Worm (Caenorhabditis elegans) whole organism, L3 larva: Measurements from ENCODE around the gene fbxc-54.

Experiments
- R02D3.7 ChIP-seq: fragments of 150-350 bp; optimal IDR thresholded peaks from 2 replicates; lab custom pipeline; 2014; ENCODE audit warnings: missing biosample characterization, missing genetic modification characterization
- ZK546.5 ChIP-seq: sonication (generic microtip); optimal IDR thresholded peaks from 2 replicates; lab custom pipeline; 2017; ENCODE audit warnings: missing biosample characterization, missing genetic modification characterization
- aly-2 ChIP-seq: fragments of 150-350 bp; optimal IDR thresholded peaks from 2 replicates; lab custom pipeline; 2014; ENCODE audit warnings: missing biosample characterization, missing genetic modification characterization
- ceh-16 ChIP-seq: sonication (generic microtip); optimal IDR thresholded peaks from 2 replicates; lab custom pipeline; 2017; ENCODE audit warnings: missing biosample characterization, missing genetic modification characterization
- ceh-28 ChIP-seq: fragments of 150-350 bp; optimal IDR thresholded peaks from 2 replicates; lab custom pipeline; 2014; ENCODE audit warnings: missing biosample characterization, missing genetic modification reagents, missing genetic modification characterization
- ceh-9 ChIP-seq: sonication (generic microtip); optimal IDR thresholded peaks from 2 replicates; lab custom pipeline; 2018; ENCODE audit warnings: missing biosample characterization, missing genetic modification characterization
- daf-12 ChIP-seq: fragments of 150-350 bp; optimal IDR thresholded peaks from 2 replicates; lab custom pipeline; 2014; ENCODE audit warnings: missing biosample characterization, missing genetic modification reagents, missing genetic modification characterization
- egl-27 ChIP-seq: sonication (generic microtip); optimal IDR thresholded peaks from 4 replicates; lab custom pipeline; 2017; ENCODE audit warnings: missing biosample characterization, missing genetic modification reagents, missing genetic modification characterization
- egl-5 ChIP-seq: fragments of 150-350 bp; optimal IDR thresholded peaks from 2 replicates; lab custom pipeline; 2017; ENCODE audit warnings: missing biosample characterization, missing genetic modification reagents, missing genetic modification characterization, inconsistent platforms
- elt-1 ChIP-seq: fragments of 150-350 bp; optimal IDR thresholded peaks from 2 replicates; lab custom pipeline; 2014; ENCODE audit warnings: missing biosample characterization, missing genetic modification characterization
- elt-2 ChIP-seq: sonication (generic microtip); optimal IDR thresholded peaks from 2 replicates; lab custom pipeline; 2016; ENCODE audit warnings: missing genetic modification reagents, mild to moderate bottlenecking, missing genetic modification characterization, missing compliant biosample characterization
- elt-3 ChIP-seq, 3 experiments: fragments of 150-350 bp in 1 of 3; sonication (generic microtip) in 2 of 3; optimal IDR thresholded peaks; 2 replicates in 2 of 3; 4 replicates in 1 of 3; lab custom pipeline; 2014 to 2017; ENCODE audit warnings: missing biosample characterization in 3 of 3, missing genetic modification characterization in 3 of 3
- fkh-2 ChIP-seq: fragments of 150-350 bp; optimal IDR thresholded peaks from 2 replicates; lab custom pipeline; 2014; ENCODE audit warnings: missing biosample characterization, missing genetic modification reagents, missing genetic modification characterization
- fos-1 ChIP-seq: fragments of 150-350 bp; optimal IDR thresholded peaks from 2 replicates; lab custom pipeline; 2014; ENCODE audit warnings: missing biosample characterization, missing genetic modification characterization
- hmg-11 ChIP-seq: sonication (generic microtip); optimal IDR thresholded peaks from 2 replicates; lab custom pipeline; 2016; ENCODE audit warnings: missing genetic modification characterization, missing compliant biosample characterization
- jun-1 ChIP-seq: fragments of 150-350 bp; optimal IDR thresholded peaks from 2 replicates; lab custom pipeline; 2014; ENCODE audit warnings: missing biosample characterization, missing genetic modification reagents, missing genetic modification characterization
- lin-15B ChIP-seq: fragments of 150-350 bp; optimal IDR thresholded peaks from 2 replicates; lab custom pipeline; 2014; ENCODE audit warnings: missing biosample characterization, missing genetic modification characterization
- lin-39 ChIP-seq: fragments of 150-350 bp; optimal IDR thresholded peaks from 2 replicates; lab custom pipeline; 2018; ENCODE audit warnings: missing biosample characterization, missing genetic modification reagents, missing genetic modification characterization
- lsy-12 ChIP-seq: sonication (generic microtip); optimal IDR thresholded peaks from 2 replicates; lab custom pipeline; 2016; ENCODE audit warnings: mild to moderate bottlenecking, missing genetic modification characterization, missing compliant biosample characterization
- mdl-1 ChIP-seq: fragments of 150-350 bp; optimal IDR thresholded peaks from 2 replicates; lab custom pipeline; 2014; ENCODE audit warnings: missing biosample characterization, missing genetic modification characterization
- mml-1 ChIP-seq: fragments of 150-350 bp; sonication (generic microtip); optimal IDR thresholded peaks from 3 replicates; lab custom pipeline; 2014; ENCODE audit warnings: missing biosample characterization, missing genetic modification characterization
- nfya-1 ChIP-seq: sonication (generic microtip); optimal IDR thresholded peaks from 2 replicates; lab custom pipeline; 2017; ENCODE audit warnings: missing genetic modification characterization, mild to moderate bottlenecking, missing compliant biosample characterization, antibody characterized with exemption, moderate library complexity; ENCODE audit not compliant: insufficient read depth
- nhr-12 ChIP-seq: fragments of 150-350 bp; optimal IDR thresholded peaks from 2 replicates; lab custom pipeline; 2014; ENCODE audit warnings: missing biosample characterization, missing genetic modification characterization
- nhr-23 ChIP-seq: fragments of 150-350 bp; optimal IDR thresholded peaks from 2 replicates; lab custom pipeline; 2014; ENCODE audit warnings: missing biosample characterization, missing genetic modification reagents, missing genetic modification characterization
- nhr-25 ChIP-seq: sonication (generic microtip); optimal IDR thresholded peaks from 2 replicates; lab custom pipeline; 2017; ENCODE audit warnings: missing biosample characterization, missing genetic modification characterization
- nhr-28 ChIP-seq: fragments of 150-350 bp; optimal IDR thresholded peaks from 2 replicates; lab custom pipeline; 2014; ENCODE audit warnings: missing biosample characterization, missing genetic modification characterization
- nhr-43 ChIP-seq: sonication (generic microtip); optimal IDR thresholded peaks from 2 replicates; lab custom pipeline; 2016; ENCODE audit warnings: mild to moderate bottlenecking, missing genetic modification characterization, missing compliant biosample characterization; ENCODE audit not compliant: poor library complexity, severe bottlenecking
- nhr-67 ChIP-seq: fragments of 150-350 bp; optimal IDR thresholded peaks from 2 replicates; lab custom pipeline; 2014; ENCODE audit warnings: missing biosample characterization, missing genetic modification characterization
- nhr-76 ChIP-seq: fragments of 150-350 bp; sonication (generic microtip); optimal IDR thresholded peaks from 5 replicates; lab custom pipeline; 2014; ENCODE audit warnings: missing biosample characterization, missing genetic modification characterization
- nhr-77 ChIP-seq: fragments of 150-350 bp; optimal IDR thresholded peaks from 2 replicates; lab custom pipeline; 2014; ENCODE audit warnings: missing biosample characterization, missing genetic modification characterization
- pqm-1 ChIP-seq: fragments of 150-350 bp; optimal IDR thresholded peaks from 2 replicates; lab custom pipeline; 2017; ENCODE audit warnings: missing biosample characterization, missing genetic modification characterization, inconsistent platforms
- skn-1 ChIP-seq: fragments of 150-350 bp; optimal IDR thresholded peaks from 2 replicates; lab custom pipeline; 2014; ENCODE audit warnings: missing biosample characterization, missing genetic modification characterization
- snpc-4 ChIP-seq: fragments of 150-350 bp; optimal IDR thresholded peaks from 2 replicates; lab custom pipeline; 2014; ENCODE audit warnings: missing biosample characterization, missing genetic modification characterization
- tbx-2 ChIP-seq: sonication (generic microtip); optimal IDR thresholded peaks from 2 replicates; lab custom pipeline; 2016; ENCODE audit warnings: mild to moderate bottlenecking, missing genetic modification characterization, missing compliant biosample characterization
- unc-39 ChIP-seq: sonication (generic microtip); optimal IDR thresholded peaks from 4 replicates; lab custom pipeline; 2017; ENCODE audit warnings: missing biosample characterization, missing genetic modification characterization
- unc-62 ChIP-seq: fragments of 150-350 bp; sonication (generic microtip); optimal IDR thresholded peaks from 4 replicates; lab custom pipeline; 2014; ENCODE audit warnings: missing biosample characterization, missing genetic modification reagents, missing genetic modification characterization
- zag-1 ChIP-seq: fragments of 150-350 bp; optimal IDR thresholded peaks from 2 replicates; lab custom pipeline; 2014; ENCODE audit warnings: missing biosample characterization, missing genetic modification characterization
- ztf-11 ChIP-seq: fragments of 150-350 bp; optimal IDR thresholded peaks from 2 replicates; lab custom pipeline; 2014; ENCODE audit warnings: missing biosample characterization, missing genetic modification characterization
- ztf-4 ChIP-seq: fragments of 150-350 bp; optimal IDR thresholded peaks from 2 replicates; lab custom pipeline; 2014; ENCODE audit warnings: missing biosample characterization, missing genetic modification characterization

fbxc-54 gene

ce11 chrII:18787-19186 is 12.7 kb upstream of the fbxc-54 start:
- TF ChIP-seq elt-1 (tag; lab: Kevin White, UChicago) (no peak), nhr-43 (tag; lab: Kevin White, UChicago) (peak; percentile 56), nfya-1 (tag; lab: Kevin White, UChicago) (peak; percentile 75), unc-39 (tag; lab: Kevin White, UChicago) (no peak), egl-5 (tag; lab: Kevin White, UChicago) (peak; percentile 85), pqm-1 (tag; lab: Kevin White, UChicago) (peak; percentile 9), hmg-11 (peak; percentile 96), ceh-16 (tag; lab: Kevin White, UChicago) (no peak), unc-62 (GFP tag; lab: Kevin White, UChicago) (no peak), zag-1 (tag; lab: Kevin White, UChicago) (no peak), nhr-28 (tag; lab: Kevin White, UChicago) (no peak), tbx-2 (tag; lab: Kevin White, UChicago) (peak; percentile 42), ZK546.5 (no peak), elt-2 (tag; lab: Kevin White, UChicago) (peak; percentile 66), ztf-4 (peak; percentile 46), nhr-76 (no peak), lsy-12 (tag; lab: Kevin White, UChicago) (peak; percentile 26), egl-27 (no peak), nhr-77 (tag; lab: Kevin White, UChicago) (no peak), elt-3 (tag; optimal IDR thresholded peaks at IDR 0.05; lab: Kevin White, UChicago) (peak in 1 of 3 experiments; percentile 61), jun-1 (tag; lab: Kevin White, UChicago) (peak; percentile 72), mml-1 (tag; lab: Kevin White, UChicago) (no peak), ztf-11 (tag; lab: Kevin White, UChicago) (no peak), R02D3.7 (tag; lab: Kevin White, UChicago) (peak; percentile 12), lin-15B (tag; lab: Kevin White, UChicago) (peak; percentile 58), snpc-4 (tag; lab: Kevin White, UChicago) (peak; percentile 51), nhr-67 (tag; lab: Kevin White, UChicago) (no peak), ceh-28 (peak; percentile 60), skn-1 (tag; lab: Kevin White, UChicago) (no peak), nhr-25 (peak; percentile 95), nhr-23 (tag; lab: Kevin White, UChicago) (peak; percentile 81), lin-39 (tag; lab: Kevin White, UChicago) (peak; percentile 85), mdl-1 (peak; percentile 68), ceh-9 (tag; lab: Kevin White, UChicago) (no peak)

ce11 chrII:19238-19637 is 12.3 kb upstream of the fbxc-54 start, which contains the start of gene gmeb-1:
TSS of gene gmeb-1 (plus strand) at chrII:19538.
- TF ChIP-seq zag-1 (tag; lab: Kevin White, UChicago): no peak
- no peak for TF ChIP-seq mml-1 (tag; lab: Kevin White, UChicago)
- TF ChIP-seq fos-1 (tag; lab: Kevin White, UChicago): no peak
- no peak for TF ChIP-seq hmg-11
- no peak for TF ChIP-seq lsy-12 (tag; lab: Kevin White, UChicago)
- TF ChIP-seq ztf-4: no peak
- TF ChIP-seq lin-39 (tag; lab: Kevin White, UChicago): no peak
- no peak for TF ChIP-seq ceh-28
- TF ChIP-seq aly-2 (tag; lab: Kevin White, UChicago): no peak
- no peak for TF ChIP-seq ceh-9 (tag; lab: Kevin White, UChicago)
- TF ChIP-seq fkh-2 (tag; lab: Kevin White, UChicago): no peak
- TF ChIP-seq, all 47 proteins: peak for 0

- TF ChIP-seq lin-39 (tag; lab: Kevin White, UChicago) (no peak), daf-12 (tag; lab: Kevin White, UChicago) (no peak), nhr-12 (no peak), egl-27 (no peak)
- TF ChIP-seq, all 47 proteins: peak for 0
Measured at ce11 chrII:21953-22352, 9.6 kb upstream of the fbxc-54 start.
